Fruit fly (Drosophila melanogaster): ENCODE measurements around the gene CG17776.

- no peak for TF ChIP-seq sens-2 (GFP tag; IDR thresholded peaks at IDR 0.05)
- no peak for TF ChIP-seq dpn (GFP tag; optimal IDR thresholded peaks at IDR 0.05)
- no peak for TF ChIP-seq nerfin-2 (GFP tag; IDR thresholded peaks at IDR 0.05; ENCODE audit: partially characterized antibody)
- no peak for TF ChIP-seq Lpt (GFP tag; optimal IDR thresholded peaks at IDR 0.05)
- TF ChIP-seq Awh (GFP tag; IDR thresholded peaks at IDR 0.05), result no peak
- peak; percentile 76 for TF ChIP-seq sens (GFP tag)
- TF ChIP-seq Sox102F (GFP tag; optimal IDR thresholded peaks at IDR 0.05), result peak; percentile 64
- no peak for TF ChIP-seq Dref (GFP tag; IDR thresholded peaks at IDR 0.05)
- TF ChIP-seq CG2116 (GFP tag; optimal IDR thresholded peaks at IDR 0.05), result no peak
Measured at dm6 chrX:2155868-2156267, 28.7 kb upstream of the CG17776 start.
